Fruit fly (Drosophila melanogaster) whole organism, embryonic: ENCODE results near the gene mRpS30.
A peak's percentile ranks its signal among the peaks of the same experiment; 100 is the strongest.

ENCODE experiments used
- Adf1 ChIP-seq: fragments of 200-800 bp; sonication (Bioruptor generic); IDR thresholded peaks from 2 replicates; pipeline ENCODE4 v1.3.6; 2022; ENCODE audit warnings: missing biosample characterization, missing genetic modification characterization
- Atf6 ChIP-seq: fragments of 200-800 bp; sonication (Bioruptor generic); IDR thresholded peaks from 2 replicates; pipeline ENCODE4 v1.3.6; 2022; ENCODE audit warnings: missing biosample characterization, missing genetic modification characterization
- B-H2 ChIP-seq: fragments of 200-800 bp; sonication (Bioruptor generic); optimal IDR thresholded peaks from 2 replicates; lab custom pipeline; 2018; ENCODE audit warnings: missing biosample characterization, mild to moderate bottlenecking, missing genetic modification characterization
- CG10543 ChIP-seq: fragments of 200-800 bp; sonication (Bioruptor generic); optimal IDR thresholded peaks from 3 replicates; lab custom pipeline; 2017; ENCODE audit warnings: missing biosample characterization, mild to moderate bottlenecking, missing genetic modification characterization, moderate library complexity
- CG10959 ChIP-seq: fragments of 200-800 bp; sonication (Bioruptor generic); IDR thresholded peaks from 2 replicates; pipeline ENCODE4 v1.3.6; 2022; ENCODE audit warnings: missing biosample characterization, missing genetic modification characterization
- CG11560 ChIP-seq: fragments of 200-800 bp; sonication (Bioruptor generic); IDR thresholded peaks from 3 replicates; pipeline ENCODE4 v1.3.6; 2022; ENCODE audit warnings: missing biosample characterization, missing genetic modification characterization
- CG12219 ChIP-seq: fragments of 200-800 bp; sonication (Bioruptor generic); optimal IDR thresholded peaks from 3 replicates; lab custom pipeline; 2018; ENCODE audit warnings: missing biosample characterization, mild to moderate bottlenecking, missing genetic modification characterization
- CG12744 ChIP-seq: fragments of 200-800 bp; sonication (Bioruptor generic); optimal IDR thresholded peaks from 2 replicates; lab custom pipeline; 2016; ENCODE audit warnings: missing biosample characterization, missing genetic modification characterization
- CG13287 ChIP-seq: fragments of 200-800 bp; sonication (Bioruptor generic); IDR thresholded peaks from 2 replicates; pipeline ENCODE4 v1.3.6; 2022; ENCODE audit warnings: missing biosample characterization, missing genetic modification characterization; ENCODE audit not compliant: partially characterized antibody
- CG1602 ChIP-seq: fragments of 200-800 bp; sonication (Bioruptor generic); optimal IDR thresholded peaks from 3 replicates; lab custom pipeline; 2016; ENCODE audit warnings: missing biosample characterization, missing genetic modification characterization
- CG1647 ChIP-seq: fragments of 200-800 bp; sonication (Bioruptor generic); optimal IDR thresholded peaks from 3 replicates; lab custom pipeline; 2016; ENCODE audit warnings: missing biosample characterization, missing genetic modification characterization
- CG3163 ChIP-seq: fragments of 200-800 bp; sonication (Bioruptor generic); optimal IDR thresholded peaks from 3 replicates; lab custom pipeline; 2016; ENCODE audit warnings: missing biosample characterization, missing genetic modification characterization
- CG6791 ChIP-seq: fragments of 200-800 bp; sonication (Bioruptor generic); IDR thresholded peaks from 3 replicates; pipeline ENCODE4 v1.3.6; 2022; ENCODE audit warnings: missing biosample characterization, missing genetic modification characterization; ENCODE audit not compliant: partially characterized antibody
- CG7987 ChIP-seq: fragments of 200-800 bp; sonication (Bioruptor generic); optimal IDR thresholded peaks from 2 replicates; lab custom pipeline; 2018; ENCODE audit warnings: missing biosample characterization, mild to moderate bottlenecking, missing genetic modification characterization, moderate library complexity
- CG8765 ChIP-seq: fragments of 200-800 bp; sonication (Bioruptor generic); IDR thresholded peaks from 2 replicates; pipeline ENCODE4 v1.3.6; 2022; ENCODE audit warnings: missing biosample characterization, missing genetic modification characterization
- Deaf1 ChIP-seq: fragments of 200-800 bp; optimal IDR thresholded peaks from 3 replicates; lab custom pipeline; 2019; ENCODE audit warnings: missing biosample characterization, mild to moderate bottlenecking, missing genetic modification characterization, moderate library complexity
- Dp ChIP-seq: fragments of 200-800 bp; sonication (Bioruptor generic); optimal IDR thresholded peaks from 2 replicates; lab custom pipeline; 2018; ENCODE audit warnings: missing biosample characterization, mild to moderate bottlenecking, missing genetic modification characterization, moderate library complexity
- H15 ChIP-seq: fragments of 200-800 bp; sonication (Bioruptor generic); IDR thresholded peaks from 3 replicates; pipeline ENCODE4 v1.3.6; 2022; ENCODE audit warnings: missing biosample characterization, missing genetic modification characterization
- HLHmδ ChIP-seq: fragments of 200-800 bp; sonication (Bioruptor generic); optimal IDR thresholded peaks from 2 replicates; lab custom pipeline; 2018; ENCODE audit warnings: missing biosample characterization, mild to moderate bottlenecking, missing genetic modification characterization, moderate library complexity
- Hey ChIP-seq: fragments of 200-800 bp; sonication (Bioruptor generic); optimal IDR thresholded peaks from 3 replicates; lab custom pipeline; 2018; ENCODE audit warnings: missing biosample characterization, mild to moderate bottlenecking, missing genetic modification characterization
- Hmx ChIP-seq: fragments of 200-800 bp; sonication (Bioruptor generic); optimal IDR thresholded peaks from 2 replicates; lab custom pipeline; 2016; ENCODE audit warnings: missing biosample characterization, missing genetic modification characterization
- Hr39 ChIP-seq: fragments of >200 bp; optimal IDR thresholded peaks from 2 replicates; lab custom pipeline; 2017
- Jarid2 ChIP-seq: fragments of 200-800 bp; sonication (Bioruptor generic); optimal IDR thresholded peaks from 3 replicates; lab custom pipeline; 2017; ENCODE audit warnings: mild to moderate bottlenecking, missing biosample characterization, missing genetic modification reagents, missing genetic modification characterization
- Lim3 ChIP-seq: fragments of 200-800 bp; sonication (Bioruptor generic); IDR thresholded peaks from 2 replicates; pipeline ENCODE4 v1.3.6; 2022; ENCODE audit warnings: missing biosample characterization, missing genetic modification characterization
- Med ChIP-seq: fragments of 200-800 bp; sonication (Bioruptor generic); peaks from one replicate; lab custom pipeline; 2016; ENCODE audit warnings: missing biosample characterization, missing genetic modification characterization, mild to moderate bottlenecking, inconsistent platforms, moderate library complexity
- Spps ChIP-seq: fragments of 200-800 bp; sonication (Bioruptor generic); optimal IDR thresholded peaks from 2 replicates; lab custom pipeline; 2018; ENCODE audit warnings: missing biosample characterization, mild to moderate bottlenecking, missing genetic modification characterization
- ato ChIP-seq: fragments of 200-800 bp; sonication (Bioruptor generic); IDR thresholded peaks from 2 replicates; pipeline ENCODE4 v1.3.6; 2022; ENCODE audit warnings: missing biosample characterization, missing genetic modification characterization; ENCODE audit not compliant: partially characterized antibody
- cas ChIP-seq: fragments of 200-800 bp; sonication (Bioruptor generic); IDR thresholded peaks from 2 replicates; pipeline ENCODE4 v1.3.6; 2022; ENCODE audit warnings: missing biosample characterization, missing genetic modification characterization
- gcm ChIP-seq: fragments of 200-800 bp; sonication (Bioruptor generic); optimal IDR thresholded peaks from 2 replicates; lab custom pipeline; 2019; ENCODE audit warnings: missing biosample characterization, mild to moderate bottlenecking, missing genetic modification characterization, moderate library complexity
- gsb ChIP-seq: fragments of 200-800 bp; sonication (Bioruptor generic); IDR thresholded peaks from 2 replicates; pipeline ENCODE4 v1.3.6; 2022; ENCODE audit warnings: missing biosample characterization, missing genetic modification characterization
- hkb ChIP-seq, 2 experiments: fragments of 200-800 bp in 1 of 2; fragments of >200 bp in 1 of 2; sonication (Bioruptor generic) in 1 of 2; IDR thresholded peaks in 1 of 2; optimal IDR thresholded peaks in 1 of 2; 2 replicates each; pipeline versions ENCODE4 v1.3.6 to Lab custom; 2017 to 2022; ENCODE audit warnings: missing biosample characterization in 1 of 2, missing genetic modification characterization in 1 of 2
- insv ChIP-seq, 2 experiments: fragments of 200-800 bp; sonication (Bioruptor generic); optimal IDR thresholded peaks; 3 replicates each; lab custom pipeline; 2016 to 2018; ENCODE audit warnings: missing biosample characterization in 2 of 2, missing genetic modification characterization in 2 of 2
- inv ChIP-seq: fragments of 200-800 bp; sonication (Bioruptor generic); IDR thresholded peaks from 2 replicates; pipeline ENCODE4 v1.3.6; 2022; ENCODE audit warnings: missing biosample characterization, missing genetic modification characterization; ENCODE audit not compliant: partially characterized antibody
- lola ChIP-seq, 3 experiments: fragments of >200 bp in 2 of 3; fragments of 200-800 bp in 1 of 3; sonication (Bioruptor generic) in 1 of 3; optimal IDR thresholded peaks; 2 replicates each; lab custom pipeline; 2017 to 2019; ENCODE audit warnings: missing biosample characterization in 3 of 3, missing genetic modification characterization in 3 of 3, mild to moderate bottlenecking in 1 of 3, moderate library complexity in 1 of 3
- oc ChIP-seq: fragments of 200-800 bp; sonication (Bioruptor generic); optimal IDR thresholded peaks from 2 replicates; lab custom pipeline; 2018; ENCODE audit warnings: missing biosample characterization, mild to moderate bottlenecking, missing genetic modification characterization, moderate library complexity
- org-1 ChIP-seq: fragments of 200-800 bp; sonication (Bioruptor generic); optimal IDR thresholded peaks from 2 replicates; lab custom pipeline; 2017; ENCODE audit warnings: missing biosample characterization, missing genetic modification characterization
- pfk ChIP-seq: fragments of 200-800 bp; sonication (Bioruptor generic); optimal IDR thresholded peaks from 2 replicates; lab custom pipeline; 2018; ENCODE audit warnings: missing biosample characterization, mild to moderate bottlenecking, missing genetic modification characterization, moderate library complexity
- run ChIP-seq: fragments of 200-800 bp; sonication (Bioruptor generic); optimal IDR thresholded peaks from 3 replicates; lab custom pipeline; 2018; ENCODE audit warnings: missing biosample characterization, mild to moderate bottlenecking, missing genetic modification characterization
- seq ChIP-seq: fragments of 200-800 bp; sonication (Bioruptor generic); IDR thresholded peaks from 2 replicates; pipeline ENCODE4 v1.3.6; 2022; ENCODE audit warnings: missing biosample characterization, missing genetic modification characterization
- sisA ChIP-seq: fragments of 200-800 bp; sonication (Bioruptor generic); IDR thresholded peaks from 2 replicates; pipeline ENCODE4 v1.3.6; 2022; ENCODE audit warnings: missing biosample characterization, missing genetic modification characterization
- slbo ChIP-seq: fragments of 200-800 bp; sonication (Bioruptor generic); IDR thresholded peaks from 2 replicates; pipeline ENCODE4 v1.3.6; 2022; ENCODE audit warnings: missing biosample characterization, missing genetic modification characterization
- slou ChIP-seq: fragments of 200-800 bp; sonication (Bioruptor generic); optimal IDR thresholded peaks from 3 replicates; lab custom pipeline; 2016; ENCODE audit warnings: missing biosample characterization, missing genetic modification characterization
- so ChIP-seq: fragments of 200-800 bp; sonication (Bioruptor generic); IDR thresholded peaks from 3 replicates; pipeline ENCODE4 v1.3.6; 2022; ENCODE audit warnings: missing biosample characterization, missing genetic modification characterization
- sug ChIP-seq: fragments of 200-800 bp; optimal IDR thresholded peaks from 2 replicates; lab custom pipeline; 2019; ENCODE audit warnings: missing biosample characterization, mild to moderate bottlenecking, missing genetic modification characterization, moderate library complexity
- tgo ChIP-seq: fragments of 200-800 bp; sonication (Bioruptor generic); IDR thresholded peaks from 3 replicates; pipeline ENCODE4 v1.3.6; 2022; ENCODE audit warnings: missing biosample characterization, missing genetic modification characterization
- vvl ChIP-seq: fragments of 200-800 bp; sonication (Bioruptor generic); IDR thresholded peaks from 2 replicates; pipeline ENCODE4 v1.3.6; 2022; ENCODE audit warnings: missing biosample characterization, missing genetic modification characterization
- yki ChIP-seq: fragments of >200 bp; optimal IDR thresholded peaks from 3 replicates; lab custom pipeline; 2018
- zen2 ChIP-seq: fragments of 200-800 bp; sonication (Bioruptor generic); IDR thresholded peaks from 3 replicates; pipeline ENCODE4 v1.3.6; 2022; ENCODE audit warnings: missing biosample characterization, missing genetic modification characterization; ENCODE audit not compliant: partially characterized antibody

mRpS30 gene

DNA sequence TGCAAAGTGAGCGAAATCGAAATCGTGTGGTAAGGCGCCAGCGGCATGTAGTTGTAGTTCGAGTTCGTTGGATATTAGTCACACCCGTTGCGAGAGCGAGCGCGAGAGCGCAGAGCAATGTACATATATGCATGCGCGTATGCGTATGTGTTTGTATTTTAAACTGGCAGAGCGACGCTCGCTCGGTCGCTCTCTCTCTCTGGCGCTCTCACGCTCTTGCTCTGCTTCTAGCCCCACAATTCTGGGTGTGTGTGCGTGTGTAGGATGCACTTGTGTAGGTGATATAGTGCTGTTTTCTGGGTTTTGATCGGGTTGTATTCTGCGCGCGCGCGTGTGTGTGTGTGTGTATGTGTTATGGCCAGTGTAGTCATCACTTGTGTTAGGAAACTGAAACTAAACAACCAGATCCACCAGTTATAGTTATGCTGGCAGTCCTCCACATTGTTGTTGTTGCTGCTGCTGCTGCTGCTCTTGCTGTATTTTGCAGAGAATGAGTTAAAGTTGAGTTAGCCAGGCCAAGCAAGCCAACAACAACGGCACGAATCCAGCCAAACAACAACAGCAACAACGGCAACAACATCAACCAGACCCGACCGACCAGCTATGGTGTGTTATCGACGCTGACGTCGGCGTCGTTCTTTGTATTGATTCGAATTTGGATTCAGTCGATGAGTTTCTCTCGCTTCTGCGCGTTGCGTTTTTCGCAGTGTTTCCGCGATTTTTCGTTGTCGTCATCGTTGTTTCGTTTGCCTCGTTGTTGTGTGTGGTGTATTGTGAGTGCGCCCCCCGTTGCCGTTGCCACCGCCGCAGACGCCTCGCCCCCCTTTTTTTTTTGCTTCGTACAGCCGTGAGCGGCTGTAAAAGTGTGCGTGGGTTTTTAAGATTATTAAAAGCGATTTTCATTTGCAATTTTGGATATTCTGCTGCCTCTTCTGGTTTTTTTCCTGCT, 26.1 kb downstream of the mRpS30 start (continued):
- TF ChIP-seq Hey (tag; lab: Kevin White, UChicago) (peak; percentile 8), CG7987 (GFP tag; lab: Kevin White, UChicago) (no peak), Jarid2 (peak; percentile 49), Hmx (no peak), cas (GFP tag; lab: Robert Waterston, UW) (no peak), B-H2 (GFP tag; lab: Kevin White, UChicago) (peak; percentile 12), CG1647 (GFP tag; lab: Kevin White, UChicago) (no peak), slou (GFP tag; lab: Kevin White, UChicago) (no peak), org-1 (GFP tag; lab: Kevin White, UChicago) (no peak), Hr39 (lab: Kevin White, UChicago) (peak; percentile 84), so (GFP tag; lab: Robert Waterston, UW) (peak; percentile 38; the same call in 2 of the 3 replicates), H15 (GFP tag; lab: Robert Waterston, UW) (no peak), CG13287 (peak; percentile 32; the same call in 1 of the 2 replicates), yki (lab: Kevin White, UChicago) (peak; percentile 98), zen2 (GFP tag; lab: Robert Waterston, UW) (peak; percentile 45; the same call in 2 of the 3 replicates), tgo (GFP tag; lab: Robert Waterston, UW) (no peak), Spps (no peak), Med (peak; percentile 32), insv (GFP tag; optimal IDR thresholded peaks at IDR 0.05; lab: Kevin White, UChicago) (peak in 1 of 2 experiments; percentile 64), lola (GFP tag; optimal IDR thresholded peaks at IDR 0.05; lab: Kevin White, UChicago) (peak in 1 of 3 experiments; percentile 61), run (tag; lab: Kevin White, UChicago) (no peak), CG12219 (no peak), CG10543 (GFP tag; lab: Kevin White, UChicago) (peak; percentile 66), HLHmδ (GFP tag; lab: Kevin White, UChicago) (peak; percentile 9), gcm (GFP tag; lab: Kevin White, UChicago) (peak; percentile 19), Dp (GFP tag; lab: Kevin White, UChicago) (no peak), oc (tag; lab: Kevin White, UChicago) (no peak), Adf1 (GFP tag; lab: Robert Waterston, UW) (peak; percentile 90), gsb (no peak), ato (GFP tag; lab: Robert Waterston, UW) (no peak), CG8765 (GFP tag; lab: Robert Waterston, UW) (0 out of 2 replicates have a peak, but pooled peaks have one; percentile 26), CG12744 (GFP tag; lab: Kevin White, UChicago) (no peak), hkb (optimal IDR thresholded peaks at IDR 0.05; lab: Kevin White, UChicago) (no peak), hkb (GFP tag; IDR thresholded peaks at IDR 0.05; lab: Robert Waterston, UW) (no peak), inv (GFP tag; lab: Robert Waterston, UW) (no peak; the same call in 1 of the 2 replicates), Deaf1 (tag; lab: Kevin White, UChicago) (peak; percentile 51), sug (tag; lab: Kevin White, UChicago) (peak; percentile 26), Lim3 (no peak), vvl (GFP tag; lab: Robert Waterston, UW) (no peak), CG6791 (GFP tag; lab: Robert Waterston, UW) (no peak), seq (GFP tag; lab: Robert Waterston, UW) (no peak; the same call in 1 of the 2 replicates), CG3163 (peak; percentile 67), CG1602 (GFP tag; lab: Kevin White, UChicago) (no peak), slbo (GFP tag; lab: Robert Waterston, UW) (no peak), CG11560 (tag; lab: Robert Waterston, UW) (no peak), sisA (no peak), CG10959 (no peak), Atf6 (peak; percentile 4; the same call in 1 of the 2 replicates), pfk (no peak)
